Worm (Caenorhabditis elegans) whole organism, young adult: ENCODE results near the gene T16G1.13.
A peak's percentile ranks its signal among the peaks of the same experiment; 100 is the strongest.
"Not testable (repeated sequence)": the region's sequence is repeated elsewhere in the genome, so short reads cannot be mapped to it uniquely, and the experiment has no call there.

ENCODE experiments used
- B0019.2 ChIP-seq: fragments of 200-800 bp; sonication (Bioruptor generic); conservative IDR thresholded peaks from 2 replicates; pipeline ENCODE4 v1.3.6; 2022; ENCODE audit warnings: missing genetic modification reagents, missing genetic modification characterization, missing compliant biosample characterization
- B0261.1 ChIP-seq: sonication (generic microtip); optimal IDR thresholded peaks from 2 replicates; lab custom pipeline; 2016; ENCODE audit warnings: mild to moderate bottlenecking, missing genetic modification characterization, moderate library complexity, missing compliant biosample characterization
- C06A6.2 ChIP-seq: fragments of 200-800 bp; sonication (Bioruptor generic); conservative IDR thresholded peaks from 2 replicates; pipeline ENCODE4 v1.3.6; 2022; ENCODE audit warnings: missing genetic modification characterization, missing compliant biosample characterization
- F33H1.4 ChIP-seq: fragments of 200-800 bp; sonication (Bioruptor generic); IDR thresholded peaks from 2 replicates; pipeline ENCODE4 v1.3.6; 2022; ENCODE audit warnings: missing genetic modification reagents, missing genetic modification characterization, missing compliant biosample characterization
- F37B4.10 ChIP-seq: fragments of 200-800 bp; sonication (Bioruptor generic); IDR thresholded peaks from 2 replicates; pipeline ENCODE4 v1.3.6; 2022; ENCODE audit warnings: missing genetic modification characterization, missing compliant biosample characterization
- F52B5.7 ChIP-seq: sonication (generic microtip); optimal IDR thresholded peaks from 2 replicates; lab custom pipeline; 2016; ENCODE audit warnings: mild to moderate bottlenecking, missing genetic modification characterization, missing compliant biosample characterization
- Y53G8AR.9 ChIP-seq: fragments of 200-800 bp; sonication (Bioruptor generic); conservative IDR thresholded peaks from 2 replicates; pipeline ENCODE4 v1.3.6; 2022; ENCODE audit warnings: missing genetic modification reagents, missing genetic modification characterization, missing compliant biosample characterization
- Y79H2A.3 ChIP-seq: fragments of 200-800 bp; sonication (Bioruptor generic); conservative IDR thresholded peaks from 2 replicates; pipeline ENCODE4 v1.3.6; 2022; ENCODE audit warnings: missing genetic modification reagents, missing genetic modification characterization, missing compliant biosample characterization
- Y95B8A.8 ChIP-seq: fragments of 200-800 bp; sonication (Bioruptor generic); IDR thresholded peaks from 2 replicates; pipeline ENCODE4 v1.3.6; 2022; ENCODE audit warnings: missing genetic modification reagents, missing genetic modification characterization, missing compliant biosample characterization
- ama-1 ChIP-seq, 3 experiments: fragments of 150-350 bp in 1 of 3; sonication (generic microtip) in 2 of 3; optimal IDR thresholded peaks; 2 replicates each; lab custom pipeline; 2014 to 2018; ENCODE audit warnings: missing biosample characterization in 2 of 3, missing genetic modification characterization in 2 of 3, missing genetic modification reagents in 2 of 3
- ceh-27 ChIP-seq: fragments of 200-800 bp; sonication (Bioruptor generic); optimal IDR thresholded peaks from 2 replicates; lab custom pipeline; 2018; ENCODE audit warnings: mild to moderate bottlenecking, missing genetic modification characterization, moderate library complexity, missing compliant biosample characterization
- die-1 ChIP-seq: sonication (generic microtip); optimal IDR thresholded peaks from 2 replicates; lab custom pipeline; 2016; ENCODE audit warnings: missing genotype, mild to moderate bottlenecking, missing genetic modification characterization, missing compliant biosample characterization
- dpl-1 ChIP-seq: fragments of 150-350 bp; optimal IDR thresholded peaks from 2 replicates; lab custom pipeline; 2014; ENCODE audit warnings: missing biosample characterization, missing genetic modification reagents, missing genetic modification characterization
- efl-1 ChIP-seq: fragments of 150-350 bp; optimal IDR thresholded peaks from 2 replicates; lab custom pipeline; 2014; ENCODE audit warnings: missing biosample characterization, missing genetic modification reagents, missing genetic modification characterization
- egl-18 ChIP-seq: fragments of 200-800 bp; sonication (Bioruptor generic); IDR thresholded peaks from 2 replicates; pipeline ENCODE4 v1.3.6; 2022; ENCODE audit warnings: missing genetic modification reagents, missing genetic modification characterization, missing compliant biosample characterization
- fkh-3 ChIP-seq: sonication (generic microtip); optimal IDR thresholded peaks from 2 replicates; lab custom pipeline; 2016; ENCODE audit warnings: mild to moderate bottlenecking, missing genetic modification characterization, missing compliant biosample characterization
- hmg-1.2 ChIP-seq: fragments of 200-800 bp; sonication (Bioruptor generic); IDR thresholded peaks from 2 replicates; pipeline ENCODE4 v1.3.6; 2022; ENCODE audit warnings: missing genetic modification reagents, missing genetic modification characterization, missing compliant biosample characterization
- lin-26 ChIP-seq: fragments of 200-800 bp; sonication (Bioruptor generic); IDR thresholded peaks from 2 replicates; pipeline ENCODE4 v1.3.6; 2022; ENCODE audit warnings: missing genetic modification reagents, missing genetic modification characterization, missing compliant biosample characterization
- lin-35 ChIP-seq, 3 experiments: fragments of 150-350 bp in 2 of 3; sonication (generic microtip) in 1 of 3; optimal IDR thresholded peaks; 2 replicates each; lab custom pipeline; 2014 to 2018; ENCODE audit warnings: missing biosample characterization in 3 of 3, missing genetic modification characterization in 3 of 3, missing genetic modification reagents in 3 of 3
- lin-54 ChIP-seq: fragments of 200-800 bp; sonication (Bioruptor generic); optimal IDR thresholded peaks from 2 replicates; lab custom pipeline; 2018; ENCODE audit warnings: mild to moderate bottlenecking, missing genetic modification characterization, missing compliant biosample characterization
- lsy-27 ChIP-seq: sonication (generic microtip); optimal IDR thresholded peaks from 2 replicates; lab custom pipeline; 2017; ENCODE audit warnings: missing genetic modification characterization, mild to moderate bottlenecking, missing compliant biosample characterization, antibody characterized with exemption, missing genotype, borderline replicate concordance; ENCODE audit not compliant: insufficient read depth
- madf-10 ChIP-seq: sonication (generic microtip); optimal IDR thresholded peaks from 2 replicates; lab custom pipeline; 2016; ENCODE audit warnings: mild to moderate bottlenecking, missing genetic modification characterization, missing compliant biosample characterization
- madf-6 ChIP-seq: fragments of 200-800 bp; sonication (Bioruptor generic); IDR thresholded peaks from 2 replicates; pipeline ENCODE4 v1.3.6; 2022; ENCODE audit warnings: missing genetic modification reagents, missing genetic modification characterization, missing compliant biosample characterization
- madf-8 ChIP-seq: fragments of 200-800 bp; sonication (Bioruptor generic); conservative IDR thresholded peaks from 2 replicates; pipeline ENCODE4 v1.3.6; 2022; ENCODE audit warnings: missing genetic modification reagents, missing genetic modification characterization, missing compliant biosample characterization
- mcd-1 ChIP-seq: fragments of 200-800 bp; sonication (Bioruptor generic); IDR thresholded peaks from 2 replicates; pipeline ENCODE4 v1.3.6; 2022; ENCODE audit warnings: missing genetic modification reagents, missing genetic modification characterization, missing compliant biosample characterization
- nhr-80 ChIP-seq: sonication (generic microtip); optimal IDR thresholded peaks from 2 replicates; lab custom pipeline; 2016; ENCODE audit warnings: missing genetic modification characterization, missing compliant biosample characterization
- nhr-90 ChIP-seq: sonication (generic microtip); optimal IDR thresholded peaks from 2 replicates; lab custom pipeline; 2016; ENCODE audit warnings: missing genotype, mild to moderate bottlenecking, missing genetic modification characterization, missing compliant biosample characterization
- pbrm-1 ChIP-seq: fragments of 200-800 bp; sonication (Bioruptor generic); IDR thresholded peaks from 2 replicates; pipeline ENCODE4 v1.3.6; 2022; ENCODE audit warnings: missing genetic modification reagents, missing genetic modification characterization, missing compliant biosample characterization
- rec-8 ChIP-seq, 2 experiments: sonication (generic microtip); optimal IDR thresholded peaks; 2 replicates each; lab custom pipeline; 2016; ENCODE audit warnings: mild to moderate bottlenecking in 2 of 2, missing genetic modification characterization in 2 of 2, missing genetic modification reagents in 2 of 2, missing genotype in 2 of 2, missing biosample characterization in 1 of 2, missing compliant biosample characterization in 1 of 2, moderate library complexity in 1 of 2
- rpc-1 ChIP-seq, 2 experiments: fragments of 150-350 bp in 1 of 2; sonication (generic microtip) in 1 of 2; optimal IDR thresholded peaks; 2 replicates each; lab custom pipeline; 2014 to 2018; ENCODE audit warnings: missing biosample characterization in 1 of 2, missing genetic modification characterization in 1 of 2, missing genetic modification reagents in 1 of 2, missing genotype in 1 of 2
- snpc-1.1 ChIP-seq: sonication (generic microtip); optimal IDR thresholded peaks from 2 replicates; lab custom pipeline; 2017; ENCODE audit warnings: missing genetic modification characterization, mild to moderate bottlenecking, missing compliant biosample characterization, antibody characterized with exemption, moderate library complexity, missing genotype, missing genetic modification reagents; ENCODE audit not compliant: insufficient read depth
- snpc-4 ChIP-seq, 5 experiments: fragments of 150-350 bp in 1 of 5; sonication (generic microtip) in 4 of 5; optimal IDR thresholded peaks; 2 replicates each; lab custom pipeline; 2014 to 2018; ENCODE audit warnings: missing genetic modification characterization in 5 of 5, missing biosample characterization in 3 of 5, antibody characterized with exemption in 2 of 5, mild to moderate bottlenecking in 2 of 5, missing compliant biosample characterization in 2 of 5, missing genotype in 2 of 5, moderate library complexity in 2 of 5, missing genetic modification reagents in 1 of 5
- tbx-9 ChIP-seq: sonication (generic microtip); optimal IDR thresholded peaks from 2 replicates; lab custom pipeline; 2016; ENCODE audit warnings: borderline replicate concordance, missing genetic modification characterization, inconsistent platforms, missing compliant biosample characterization
- ztf-25 ChIP-seq: fragments of 200-800 bp; sonication (Bioruptor generic); IDR thresholded peaks from 2 replicates; pipeline ENCODE4 v1.3.6; 2022; ENCODE audit warnings: missing genetic modification reagents, missing genetic modification characterization, missing compliant biosample characterization

The T16G1.13 gene

DNA sequence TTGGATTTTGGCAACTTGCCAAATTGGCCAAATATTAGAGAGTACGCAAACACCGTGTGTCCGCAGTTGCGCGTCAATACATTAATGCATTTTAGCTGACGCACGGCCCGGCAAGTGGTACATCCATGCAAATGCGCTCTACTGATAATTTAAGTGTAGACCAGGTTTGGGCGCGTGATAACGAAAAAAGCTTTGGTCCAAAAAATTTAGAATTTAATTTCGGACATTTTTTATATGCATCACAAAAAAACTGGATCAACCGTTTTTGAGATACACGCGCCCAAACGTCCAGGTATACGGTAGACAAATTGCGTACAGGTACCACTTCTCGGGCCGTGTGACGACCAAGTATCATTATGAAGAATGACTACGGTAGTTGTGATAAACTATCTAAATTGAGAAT is 18.2 kb downstream of the T16G1.13 start, which contains the start of gene R186.8 (continued):
- TF ChIP-seq nhr-90 (tag; lab: Kevin White, UChicago), result peak; percentile 16
- peak; percentile 8 for TF ChIP-seq B0261.1 (tag; lab: Kevin White, UChicago)
- peak; percentile 70 for TF ChIP-seq Y53G8AR.9 (GFP tag; lab: Robert Waterston, UW)
- TF ChIP-seq snpc-4 (GFP tag; optimal IDR thresholded peaks at IDR 0.05; lab: Kevin White, UChicago), result not testable (repeated sequence)
- TF ChIP-seq snpc-4 (tag; optimal IDR thresholded peaks at IDR 0.05; lab: Kevin White, UChicago), result peak in 2 of 4 experiments; percentile 58 to 64
- TF ChIP-seq pbrm-1 (GFP tag; lab: Robert Waterston, UW), result peak; percentile 89
- peak; percentile 63; the same call in 1 of the 2 replicates for TF ChIP-seq B0019.2 (GFP tag; lab: Robert Waterston, UW)
- peak; percentile 15 for TF ChIP-seq madf-10
- peak; percentile 66; the same call in 1 of the 2 replicates for TF ChIP-seq Y95B8A.8
- TF ChIP-seq F37B4.10 (GFP tag; lab: Robert Waterston, UW), result 0 out of 2 replicates have a peak, but pooled peaks have one; percentile 70
- peak; percentile 68 for TF ChIP-seq nhr-80 (tag; lab: Kevin White, UChicago)
- peak; percentile 92 for TF ChIP-seq hmg-1.2 (GFP tag; lab: Robert Waterston, UW)
- peak; percentile 68; the same call in 1 of the 2 replicates for TF ChIP-seq lin-26 (GFP tag; lab: Robert Waterston, UW)
- TF ChIP-seq, all 124 proteins: peak for 51; not testable (repeated sequence) for 73

- TF ChIP-seq ztf-25 (GFP tag; lab: Robert Waterston, UW) (no peak), lin-54 (GFP tag; lab: Kevin White, UChicago) (no peak), F52B5.7 (tag; lab: Kevin White, UChicago) (no peak), ama-1 (optimal IDR thresholded peaks at IDR 0.05; lab: Kevin White, UChicago) (no peak), ama-1 (GFP tag; optimal IDR thresholded peaks at IDR 0.05; lab: Kevin White, UChicago) (no peak), die-1 (tag; lab: Kevin White, UChicago) (no peak), madf-6 (GFP tag; lab: Robert Waterston, UW) (no peak), F33H1.4 (GFP tag; lab: Robert Waterston, UW) (no peak), C06A6.2 (GFP tag; lab: Robert Waterston, UW) (no peak), fkh-3 (tag; lab: Kevin White, UChicago) (no peak)
Measured at ce11 chrV:12968555-12968954, 18.8 kb downstream of the T16G1.13 start, which contains the start of gene lin-46. TSS of gene lin-46 (plus strand) at chrV:12968855.

ce11 chrV:12970575-12971160 is 21.0 kb downstream of the T16G1.13 start, which contains the start of gene pnn-1:
TSS of gene pnn-1 (plus strand) at chrV:12971110.
- TF ChIP-seq hmg-1.2 (GFP tag; lab: Robert Waterston, UW), result peak; percentile 26; the same call in 1 of the 2 replicates
- TF ChIP-seq mcd-1 (GFP tag; lab: Robert Waterston, UW), result peak; percentile 42; the same call in 1 of the 2 replicates
- peak; percentile 32 for TF ChIP-seq efl-1 (GFP tag; lab: Kevin White, UChicago)
- TF ChIP-seq lin-35 (GFP tag; optimal IDR thresholded peaks at IDR 0.05; lab: Kevin White, UChicago), result peak in 1 of 3 experiments; percentile 63
- peak; percentile 6 for TF ChIP-seq dpl-1
- no peak for TF ChIP-seq tbx-9

DNA sequence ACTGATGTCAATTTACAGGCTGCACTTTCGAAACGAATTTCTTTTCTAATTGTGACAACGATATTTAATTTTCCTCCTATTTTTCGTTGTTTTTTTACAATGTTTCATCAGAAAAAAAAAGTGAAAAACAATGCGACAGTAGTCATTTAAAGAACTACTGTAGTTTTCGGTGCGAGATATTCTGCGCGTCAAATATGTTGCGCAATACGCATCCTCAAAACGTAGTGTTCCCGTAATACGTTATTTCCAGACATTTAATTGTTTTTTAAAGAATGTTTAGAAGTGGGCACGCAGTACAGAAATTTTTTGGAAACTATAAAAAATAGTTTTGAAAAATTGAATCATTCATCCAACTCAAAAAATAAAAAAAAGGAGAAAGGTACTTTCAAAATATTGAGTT is 24.3 kb downstream of the T16G1.13 start:
- TF ChIP-seq rec-8 (tag; optimal IDR thresholded peaks at IDR 0.05; lab: Kevin White, UChicago), result no peak
- no peak for TF ChIP-seq ama-1 (optimal IDR thresholded peaks at IDR 0.05; lab: Kevin White, UChicago)
- no peak for TF ChIP-seq ama-1 (GFP tag; optimal IDR thresholded peaks at IDR 0.05; lab: Kevin White, UChicago)
- no peak for TF ChIP-seq madf-8 (GFP tag; lab: Robert Waterston, UW)
- TF ChIP-seq, all 124 proteins: peak for 0

DNA sequence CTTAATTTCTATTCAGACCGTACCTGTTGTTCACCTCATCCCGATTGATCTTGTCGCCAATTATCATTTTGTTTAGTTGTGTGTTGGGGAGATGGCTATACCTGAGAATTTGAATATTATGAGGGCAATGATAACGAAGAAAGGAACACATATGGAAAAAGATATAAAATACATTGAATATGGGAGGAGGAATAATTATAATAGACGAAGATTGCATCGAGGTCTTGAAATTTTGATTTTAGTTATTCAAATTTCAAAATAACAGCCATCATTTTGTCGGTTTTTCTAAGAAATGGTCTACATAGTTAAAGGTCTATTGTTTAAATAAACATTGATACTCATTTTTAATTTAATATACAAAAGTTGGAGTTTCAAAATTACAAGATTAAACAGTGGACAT is 37.4 kb downstream of the T16G1.13 start, which contains the start of gene shw-3:
TSS of gene shw-3 (minus strand) at position 101 of the 400 bp plus-strand sequence.
- TF ChIP-seq egl-18 (GFP tag; lab: Robert Waterston, UW) (no peak), Y79H2A.3 (GFP tag; lab: Robert Waterston, UW) (no peak), ceh-27 (GFP tag; lab: Kevin White, UChicago) (no peak), tbx-9 (no peak), snpc-1.1 (tag; lab: Kevin White, UChicago) (no peak), lsy-27 (no peak), rpc-1 (optimal IDR thresholded peaks at IDR 0.05; lab: Kevin White, UChicago) (no peak), rpc-1 (tag; optimal IDR thresholded peaks at IDR 0.05; lab: Kevin White, UChicago) (no peak)
